In the genomic region with DNA sequence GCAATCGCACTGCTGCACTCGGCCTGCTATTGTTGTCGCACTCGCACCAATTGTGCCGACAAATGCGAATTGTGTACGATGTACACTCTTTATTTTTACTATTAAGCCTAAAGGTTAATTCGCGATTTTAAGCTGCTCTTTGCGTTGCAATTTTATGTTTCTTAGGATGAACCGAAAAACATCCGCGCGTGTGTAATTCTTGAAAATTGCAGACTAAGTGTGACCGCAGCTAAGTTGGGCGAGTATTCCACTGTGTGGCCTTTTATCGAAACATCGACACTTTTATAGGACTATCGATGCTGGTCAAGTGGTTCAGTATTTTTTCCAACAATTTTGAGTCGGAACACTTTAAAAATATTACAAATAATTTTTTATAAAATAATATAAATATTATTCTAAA, we compare ENCODE assay signal across 1 fruit fly cellular context.
TF ChIP-seq lines count a peak whose summit lies in the region.

TSS of gene Pak3 (minus strand) at position 225 of the 400 bp plus-strand sequence.

TF ChIP-seq in whole organism, embryonic, 481 proteins besides CTCF, POLR2A, EP300 and RAD21 (continued from another document):
- TF ChIP-seq CG30403 (GFP tag; optimal IDR thresholded peaks at IDR 0.05; lab: Kevin White, UChicago) (no peak), pb (GFP tag; optimal IDR thresholded peaks at IDR 0.05; lab: Kevin White, UChicago) (no peak), ssp (GFP tag; IDR thresholded peaks at IDR 0.05; lab: Robert Waterston, UW) (peak; percentile 61), ftz-f1 (GFP tag; optimal IDR thresholded peaks at IDR 0.05; lab: Kevin White, UChicago) (no peak), sd (tag; optimal IDR thresholded peaks at IDR 0.05; lab: Kevin White, UChicago) (no peak), ERR (GFP tag; optimal IDR thresholded peaks at IDR 0.05; lab: Kevin White, UChicago) (no peak), chif (GFP tag; optimal IDR thresholded peaks at IDR 0.05; lab: Kevin White, UChicago) (no peak), CG1647 (GFP tag; optimal IDR thresholded peaks at IDR 0.05; lab: Kevin White, UChicago) (no peak), mirr (GFP tag; optimal IDR thresholded peaks at IDR 0.05; lab: Kevin White, UChicago) (no peak), pita (GFP tag; optimal IDR thresholded peaks at IDR 0.05; lab: Kevin White, UChicago) (no peak), zf30C (GFP tag; optimal IDR thresholded peaks at IDR 0.05; lab: Kevin White, UChicago) (no peak), dmrt11E (tag; optimal IDR thresholded peaks at IDR 0.05; lab: Kevin White, UChicago) (no peak), CG3995 (GFP tag; optimal IDR thresholded peaks at IDR 0.05; lab: Kevin White, UChicago) (no peak), Meics (GFP tag; optimal IDR thresholded peaks at IDR 0.05; lab: Kevin White, UChicago) (no peak), Awh (GFP tag; IDR thresholded peaks at IDR 0.05; lab: Robert Waterston, UW) (0 out of 2 replicates have a peak, but pooled peaks have one; percentile 10), CG6272 (GFP tag; IDR thresholded peaks at IDR 0.05; lab: Robert Waterston, UW) (no peak), al (GFP tag; IDR thresholded peaks at IDR 0.05; lab: Robert Waterston, UW) (no peak), Sry-δ (GFP tag; optimal IDR thresholded peaks at IDR 0.05; lab: Kevin White, UChicago) (peak; percentile 37), slp2 (GFP tag; optimal IDR thresholded peaks at IDR 0.05; lab: Kevin White, UChicago) (no peak), CG1024 (GFP tag; IDR thresholded peaks at IDR 0.05; lab: Robert Waterston, UW) (no peak), MBD-R2 (GFP tag; IDR thresholded peaks at IDR 0.05; lab: Robert Waterston, UW) (peak; percentile 53; the same call in 1 of the 2 replicates), CG16863 (GFP tag; optimal IDR thresholded peaks at IDR 0.05; lab: Kevin White, UChicago) (no peak), Hmx (GFP tag; optimal IDR thresholded peaks at IDR 0.05; lab: Kevin White, UChicago) (no peak), Neu2 (GFP tag; optimal IDR thresholded peaks at IDR 0.05; lab: Kevin White, UChicago; ENCODE audit: borderline replicate concordance) (no peak), CG5953 (GFP tag; IDR thresholded peaks at IDR 0.05; lab: Robert Waterston, UW) (0 out of 2 replicates have a peak, but pooled peaks have one; percentile 26), CG10147 (GFP tag; optimal IDR thresholded peaks at IDR 0.05; lab: Kevin White, UChicago) (no peak), CG5245 (GFP tag; optimal IDR thresholded peaks at IDR 0.05; lab: Kevin White, UChicago) (no peak), Adf1 (GFP tag; IDR thresholded peaks at IDR 0.05; lab: Robert Waterston, UW) (no peak), Lhr (GFP tag; optimal IDR thresholded peaks at IDR 0.05; lab: Kevin White, UChicago) (peak; percentile 32), stwl (tag; optimal IDR thresholded peaks at IDR 0.05; lab: Kevin White, UChicago) (peak; percentile 77), rib (GFP tag; IDR thresholded peaks at IDR 0.05; lab: Robert Waterston, UW) (no peak), CG4730 (GFP tag; IDR thresholded peaks at IDR 0.05; lab: Robert Waterston, UW) (no peak), CG2889 (GFP tag; IDR thresholded peaks at IDR 0.05; lab: Robert Waterston, UW) (no peak), CG6791 (GFP tag; IDR thresholded peaks at IDR 0.05; lab: Robert Waterston, UW; ENCODE audit: partially characterized antibody) (peak; percentile 77), dan (GFP tag; IDR thresholded peaks at IDR 0.05; lab: Robert Waterston, UW) (no peak), CG14860 (GFP tag; IDR thresholded peaks at IDR 0.05; lab: Robert Waterston, UW; ENCODE audit: partially characterized antibody) (peak; percentile 53; the same call in 1 of the 3 replicates), peb (GFP tag; IDR thresholded peaks at IDR 0.05; lab: Robert Waterston, UW) (no peak), CG1233 (GFP tag; optimal IDR thresholded peaks at IDR 0.05; lab: Kevin White, UChicago) (no peak), bcd (GFP tag; optimal IDR thresholded peaks at IDR 0.05; lab: Kevin White, UChicago) (no peak), CG6813 (GFP tag; optimal IDR thresholded peaks at IDR 0.05; lab: Kevin White, UChicago) (no peak), zfh2 (GFP tag; optimal IDR thresholded peaks at IDR 0.05; lab: Kevin White, UChicago) (no peak), unc-4 (GFP tag; IDR thresholded peaks at IDR 0.05; lab: Robert Waterston, UW; ENCODE audit: partially characterized antibody) (peak; percentile 79), MTF-1 (GFP tag; optimal IDR thresholded peaks at IDR 0.05; lab: Kevin White, UChicago; ENCODE audit: borderline replicate concordance) (no peak), NC2β (GFP tag; optimal IDR thresholded peaks at IDR 0.05; lab: Kevin White, UChicago) (peak; percentile 22), Xrp1 (GFP tag; IDR thresholded peaks at IDR 0.05; lab: Robert Waterston, UW) (no peak), cad (GFP tag; optimal IDR thresholded peaks at IDR 0.05; lab: Kevin White, UChicago) (no peak), Mes4 (GFP tag; optimal IDR thresholded peaks at IDR 0.05; lab: Kevin White, UChicago) (no peak), CG2712 (tag; optimal IDR thresholded peaks at IDR 0.05; lab: Kevin White, UChicago) (peak; percentile 43), CG15479 (GFP tag; optimal IDR thresholded peaks at IDR 0.05; lab: Kevin White, UChicago) (no peak), H2.0 (GFP tag; IDR thresholded peaks at IDR 0.05; lab: Robert Waterston, UW) (no peak), Hey (tag; optimal IDR thresholded peaks at IDR 0.05; lab: Kevin White, UChicago) (no peak), Ravus (GFP tag; IDR thresholded peaks at IDR 0.05; lab: Robert Waterston, UW) (no peak), CG18764 (GFP tag; optimal IDR thresholded peaks at IDR 0.05; lab: Kevin White, UChicago) (no peak), unpg (GFP tag; optimal IDR thresholded peaks at IDR 0.05; lab: Kevin White, UChicago) (no peak), eyg (GFP tag; optimal IDR thresholded peaks at IDR 0.05; lab: Kevin White, UChicago) (no peak), CG13296 (GFP tag; optimal IDR thresholded peaks at IDR 0.05; lab: Kevin White, UChicago) (peak; percentile 12), CG2116 (GFP tag; optimal IDR thresholded peaks at IDR 0.05; lab: Kevin White, UChicago) (peak; percentile 60), kay (GFP tag; optimal IDR thresholded peaks at IDR 0.05; lab: Kevin White, UChicago) (no peak), H15 (GFP tag; IDR thresholded peaks at IDR 0.05; lab: Robert Waterston, UW) (no peak), CG11560 (tag; IDR thresholded peaks at IDR 0.05; lab: Robert Waterston, UW) (no peak), Rx (GFP tag; IDR thresholded peaks at IDR 0.05; lab: Robert Waterston, UW) (no peak), CG6854 (GFP tag; optimal IDR thresholded peaks at IDR 0.05; lab: Kevin White, UChicago) (no peak), pum (GFP tag; optimal IDR thresholded peaks at IDR 0.05; lab: Kevin White, UChicago) (no peak), HLHmδ (GFP tag; optimal IDR thresholded peaks at IDR 0.05; lab: Kevin White, UChicago) (no peak), insv (GFP tag; optimal IDR thresholded peaks at IDR 0.05; lab: Kevin White, UChicago) (no peak), CG17612 (GFP tag; IDR thresholded peaks at IDR 0.05; lab: Robert Waterston, UW) (no peak), CG6175 (GFP tag; IDR thresholded peaks at IDR 0.05; lab: Robert Waterston, UW) (no peak), Ets97D (GFP tag; optimal IDR thresholded peaks at IDR 0.05; lab: Kevin White, UChicago) (peak; percentile 38), fd3F (GFP tag; optimal IDR thresholded peaks at IDR 0.05; lab: Kevin White, UChicago) (no peak), HmgZ (tag; optimal IDR thresholded peaks at IDR 0.05; lab: Kevin White, UChicago) (peak; percentile 42)
